Worm (Caenorhabditis elegans) whole organism, midembryonic: ENCODE results near the gene Y26G10.5.

Experiments
- T22C8.4 ChIP-seq: fragments of 200-800 bp; sonication (Bioruptor generic); IDR thresholded peaks from 2 replicates; pipeline ENCODE4 v1.3.6; 2022; ENCODE audit warnings: missing genetic modification characterization, missing compliant biosample characterization
- cog-1 ChIP-seq: sonication (generic microtip); optimal IDR thresholded peaks from 2 replicates; lab custom pipeline; 2016; ENCODE audit warnings: missing genetic modification characterization, missing compliant biosample characterization
- flt-1 ChIP-seq: fragments of 200-800 bp; sonication (Bioruptor generic); IDR thresholded peaks from 2 replicates; pipeline ENCODE4 v1.3.6; 2022; ENCODE audit warnings: missing genetic modification characterization, missing compliant biosample characterization
- klf-2 ChIP-seq: fragments of 200-800 bp; sonication (Bioruptor generic); conservative IDR thresholded peaks from 2 replicates; pipeline ENCODE4 v1.3.6; 2022; ENCODE audit warnings: missing genetic modification reagents, missing genetic modification characterization, missing compliant biosample characterization
- med-1 ChIP-seq: sonication (generic microtip); optimal IDR thresholded peaks from 2 replicates; lab custom pipeline; 2017; ENCODE audit warnings: missing genetic modification characterization, mild to moderate bottlenecking, missing compliant biosample characterization, antibody characterized with exemption, missing genetic modification reagents; ENCODE audit not compliant: insufficient read depth
- ref-1 ChIP-seq: fragments of 200-800 bp; sonication (Bioruptor generic); conservative IDR thresholded peaks from 2 replicates; pipeline ENCODE4 v1.3.6; 2022; ENCODE audit warnings: missing genetic modification reagents, missing genetic modification characterization, missing compliant biosample characterization
- tab-1 ChIP-seq: fragments of 200-800 bp; sonication (Bioruptor generic); IDR thresholded peaks from 2 replicates; pipeline ENCODE4 v1.3.6; 2022; ENCODE audit warnings: missing genetic modification characterization, missing compliant biosample characterization
- ztf-23 ChIP-seq: fragments of 200-800 bp; sonication (Bioruptor generic); IDR thresholded peaks from 2 replicates; pipeline ENCODE4 v1.3.6; 2022; ENCODE audit warnings: missing genetic modification reagents, missing genetic modification characterization, missing compliant biosample characterization
- ztf-29 ChIP-seq: fragments of 200-800 bp; sonication (Bioruptor generic); IDR thresholded peaks from 2 replicates; pipeline ENCODE4 v1.3.6; 2022; ENCODE audit warnings: missing genetic modification reagents, missing genetic modification characterization, missing compliant biosample characterization

Y26G10.5 gene

DNA sequence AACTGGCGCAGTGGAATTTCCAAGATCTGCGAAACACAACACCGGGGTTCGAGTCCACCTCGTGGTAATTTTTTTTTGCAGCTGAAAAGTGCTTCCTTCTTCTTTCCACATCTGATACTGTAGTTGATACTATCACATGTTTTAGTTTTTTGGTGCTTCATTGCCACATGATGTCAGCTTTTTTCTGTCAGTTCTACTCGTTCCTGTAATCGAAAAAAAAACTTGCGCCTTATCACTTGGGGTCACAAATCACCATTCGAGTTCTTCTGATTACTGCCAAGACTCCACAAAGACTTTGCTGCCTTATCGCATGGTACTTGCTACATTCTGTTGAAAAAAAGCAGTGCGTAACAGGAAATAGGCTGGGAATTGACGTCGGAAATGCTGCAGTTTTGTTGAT lies 21.1 kb upstream of the Y26G10.5 start:
- TF ChIP-seq T22C8.4 (GFP tag; lab: Robert Waterston, UW) = no peak
- TF ChIP-seq klf-2 = no peak
- no peak for TF ChIP-seq ref-1 (GFP tag; lab: Robert Waterston, UW)
- no peak for TF ChIP-seq flt-1 (GFP tag; lab: Robert Waterston, UW)
- TF ChIP-seq ztf-23 (GFP tag; lab: Robert Waterston, UW) = no peak
- no peak for TF ChIP-seq ztf-29 (GFP tag; lab: Robert Waterston, UW)
- TF ChIP-seq cog-1 (tag; lab: Kevin White, UChicago) = no peak
- no peak for TF ChIP-seq med-1 (GFP tag; lab: Kevin White, UChicago)
- TF ChIP-seq tab-1 (GFP tag; lab: Robert Waterston, UW) = no peak

DNA sequence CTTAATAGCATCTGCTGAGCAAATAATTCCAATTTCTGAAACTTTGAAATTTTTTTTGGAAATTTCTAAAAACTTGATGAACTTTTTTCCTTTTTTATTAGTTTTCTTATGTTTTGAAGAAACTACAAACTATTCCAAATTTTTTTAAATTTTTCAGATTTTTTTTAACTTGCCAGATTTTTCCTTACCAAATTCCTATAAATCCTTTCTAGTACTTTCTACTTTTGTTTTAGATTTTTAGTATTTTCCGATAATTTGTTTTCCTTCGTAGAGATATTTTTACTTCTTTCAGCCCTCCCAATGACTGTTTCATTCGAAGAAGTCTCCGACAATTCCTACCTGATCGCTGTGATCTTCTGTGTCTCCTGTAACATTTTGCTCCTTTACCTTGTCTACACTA lies 18.0 kb upstream of the Y26G10.5 start, which contains the start of gene str-77:
Gene str-77, plus strand, starts transcription at position 301 of the 400 bp plus-strand sequence.
- TF ChIP-seq ztf-23 (GFP tag; lab: Robert Waterston, UW) = no peak
- no peak for TF ChIP-seq ztf-29 (GFP tag; lab: Robert Waterston, UW)
- no peak for TF ChIP-seq cog-1 (tag; lab: Kevin White, UChicago)
- no peak for TF ChIP-seq T22C8.4 (GFP tag; lab: Robert Waterston, UW)
- no peak for TF ChIP-seq med-1 (GFP tag; lab: Kevin White, UChicago)
- no peak for TF ChIP-seq ref-1 (GFP tag; lab: Robert Waterston, UW)
- TF ChIP-seq klf-2 = no peak

- TF ChIP-seq med-1 (GFP tag; lab: Kevin White, UChicago) (no peak), cog-1 (tag; lab: Kevin White, UChicago) (no peak), ref-1 (GFP tag; lab: Robert Waterston, UW) (no peak), T22C8.4 (GFP tag; lab: Robert Waterston, UW) (no peak), tab-1 (GFP tag; lab: Robert Waterston, UW) (no peak), ztf-23 (GFP tag; lab: Robert Waterston, UW) (no peak), klf-2 (no peak), ztf-29 (GFP tag; lab: Robert Waterston, UW) (no peak), flt-1 (GFP tag; lab: Robert Waterston, UW) (no peak)
Observed at ce11 chrV:17714330-17714729, 13.7 kb upstream of the Y26G10.5 start, which contains the start of gene twk-33. Gene twk-33, minus strand, starts transcription at chrV:17714377.

- TF ChIP-seq cog-1 (tag; lab: Kevin White, UChicago) = no peak
- TF ChIP-seq flt-1 (GFP tag; lab: Robert Waterston, UW) = no peak
- no peak for TF ChIP-seq ref-1 (GFP tag; lab: Robert Waterston, UW)
- no peak for TF ChIP-seq klf-2
- no peak for TF ChIP-seq ztf-29 (GFP tag; lab: Robert Waterston, UW)
- no peak for TF ChIP-seq tab-1 (GFP tag; lab: Robert Waterston, UW)
- no peak for TF ChIP-seq ztf-23 (GFP tag; lab: Robert Waterston, UW)
- no peak for TF ChIP-seq med-1 (GFP tag; lab: Kevin White, UChicago)
- TF ChIP-seq T22C8.4 (GFP tag; lab: Robert Waterston, UW) = no peak
Observed at ce11 chrV:17712349-17712748, 11.7 kb upstream of the Y26G10.5 start.

ce11 chrV:17707022-17707421 lies 6.4 kb upstream of the Y26G10.5 start, which contains the start of gene srh-31:
Gene srh-31, plus strand, starts transcription at chrV:17707322.
- TF ChIP-seq ztf-29 (GFP tag; lab: Robert Waterston, UW) (no peak), T22C8.4 (GFP tag; lab: Robert Waterston, UW) (no peak), flt-1 (GFP tag; lab: Robert Waterston, UW) (no peak), cog-1 (tag; lab: Kevin White, UChicago) (no peak), tab-1 (GFP tag; lab: Robert Waterston, UW) (no peak), ztf-23 (GFP tag; lab: Robert Waterston, UW) (no peak), ref-1 (GFP tag; lab: Robert Waterston, UW) (no peak), klf-2 (no peak), med-1 (GFP tag; lab: Kevin White, UChicago) (no peak)

ce11 chrV:17706217-17706806 lies 5.7 kb upstream of the Y26G10.5 start:
- TF ChIP-seq med-1 (GFP tag; lab: Kevin White, UChicago) (no peak), ztf-23 (GFP tag; lab: Robert Waterston, UW) (no peak), ref-1 (GFP tag; lab: Robert Waterston, UW) (no peak), ztf-29 (GFP tag; lab: Robert Waterston, UW) (no peak), tab-1 (GFP tag; lab: Robert Waterston, UW) (no peak), klf-2 (no peak), T22C8.4 (GFP tag; lab: Robert Waterston, UW) (no peak), cog-1 (tag; lab: Kevin White, UChicago) (no peak), flt-1 (GFP tag; lab: Robert Waterston, UW) (no peak)

ce11 chrV:17705814-17706213 lies 5.2 kb upstream of the Y26G10.5 start, which contains the start of gene W06D12.6:
Gene W06D12.6, plus strand, starts transcription at chrV:17706114.
- TF ChIP-seq flt-1 (GFP tag; lab: Robert Waterston, UW) = no peak

ce11 chrV:17699659-17700058 lies 969 bp downstream of the Y26G10.5 start, which contains the start of gene Y26G10.6:
Gene Y26G10.6, plus strand, starts transcription at chrV:17699959.
- TF ChIP-seq ztf-29 (GFP tag; lab: Robert Waterston, UW) (no peak), T22C8.4 (GFP tag; lab: Robert Waterston, UW) (no peak), flt-1 (GFP tag; lab: Robert Waterston, UW) (no peak), cog-1 (tag; lab: Kevin White, UChicago) (no peak), med-1 (GFP tag; lab: Kevin White, UChicago) (no peak), ref-1 (GFP tag; lab: Robert Waterston, UW) (no peak), klf-2 (no peak), ztf-23 (GFP tag; lab: Robert Waterston, UW) (no peak), tab-1 (GFP tag; lab: Robert Waterston, UW) (no peak)

DNA sequence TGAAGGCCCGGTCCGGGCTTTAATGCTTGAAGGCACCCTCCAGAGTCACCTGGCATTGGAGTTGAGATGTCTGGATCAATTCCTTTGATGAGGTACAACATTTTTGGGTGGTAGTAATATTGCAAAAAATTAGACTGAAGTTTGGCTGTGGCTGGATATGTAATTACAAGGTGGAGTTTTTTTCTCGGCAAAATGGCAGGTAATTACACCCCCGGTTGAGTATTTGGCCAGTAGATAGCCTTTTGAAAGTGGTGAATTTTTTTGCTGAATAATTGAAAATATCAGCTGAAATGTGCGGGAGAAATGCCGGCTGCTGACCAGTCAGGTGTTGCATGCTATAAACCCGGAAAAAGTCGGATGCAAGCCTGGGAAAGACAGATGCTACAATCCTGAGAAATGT lies 1.5 kb downstream of the Y26G10.5 start, which contains the start of gene Y26G10.4:
Gene Y26G10.4, minus strand, starts transcription at position 101 of the 400 bp plus-strand sequence.
- TF ChIP-seq ref-1 (GFP tag; lab: Robert Waterston, UW) (no peak), med-1 (GFP tag; lab: Kevin White, UChicago) (no peak), tab-1 (GFP tag; lab: Robert Waterston, UW) (no peak)
